Fruit fly (Drosophila melanogaster) whole organism, adult: ENCODE data around the gene clumsy.

ENCODE experiments used
- CG33017 ChIP-seq: fragments of 200-800 bp; sonication (Bioruptor generic); optimal IDR thresholded peaks from 2 replicates; lab custom pipeline; 2018; ENCODE audit warnings: missing biosample characterization, mild to moderate bottlenecking, missing genetic modification characterization, moderate library complexity
- CG5204 ChIP-seq: fragments of 200-800 bp; sonication (Bioruptor generic); optimal IDR thresholded peaks from 2 replicates; lab custom pipeline; 2016; ENCODE audit warnings: missing biosample characterization, missing genetic modification characterization
- cic ChIP-seq: fragments of 200-800 bp; sonication (Bioruptor generic); optimal IDR thresholded peaks from 2 replicates; lab custom pipeline; 2017; ENCODE audit warnings: missing biosample characterization, mild to moderate bottlenecking, missing genetic modification characterization, moderate library complexity
- cnc ChIP-seq, 2 experiments: fragments of >200 bp; optimal IDR thresholded peaks; 2 replicates each; lab custom pipeline; 2017
- kay ChIP-seq: fragments of 200-800 bp; sonication (Bioruptor generic); peaks from one replicate; lab custom pipeline; 2016; ENCODE audit warnings: missing biosample characterization, missing genetic modification characterization, borderline replicate concordance
- ovo ChIP-seq: fragments of 200-800 bp; sonication (Bioruptor generic); optimal IDR thresholded peaks from 2 replicates; lab custom pipeline; 2016; ENCODE audit warnings: missing biosample characterization, missing genetic modification characterization
- pad ChIP-seq: fragments of 200-800 bp; sonication (Bioruptor generic); optimal IDR thresholded peaks from 3 replicates; lab custom pipeline; 2017; ENCODE audit warnings: missing biosample characterization, missing genetic modification characterization, mild to moderate bottlenecking, moderate library complexity, missing genetic modification reagents
- tj ChIP-seq: fragments of 200-800 bp; sonication (Bioruptor generic); optimal IDR thresholded peaks from 3 replicates; lab custom pipeline; 2017; ENCODE audit warnings: missing biosample characterization, mild to moderate bottlenecking, missing genetic modification characterization, moderate library complexity

DNA sequence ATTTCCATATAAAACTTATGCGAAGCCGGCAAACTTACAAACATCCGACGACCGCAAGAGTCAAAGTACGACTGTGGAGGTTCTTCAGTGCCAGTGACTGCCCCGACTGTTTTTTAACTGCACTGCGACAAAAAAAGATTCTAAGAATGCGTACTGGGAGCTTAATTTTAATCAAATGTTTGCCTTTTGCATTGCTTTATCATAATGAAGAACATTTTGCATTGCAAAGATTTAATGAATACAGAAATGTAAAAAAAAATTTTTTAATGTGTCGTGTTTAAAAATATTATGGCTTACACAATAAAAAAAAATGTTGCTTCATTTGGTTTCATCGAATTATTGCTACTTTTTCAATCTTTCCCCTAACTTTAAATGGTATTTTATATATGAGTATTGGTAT, 9.1 kb upstream of the clumsy start:
- TF ChIP-seq ovo (GFP tag; lab: Kevin White, UChicago) (no peak), CG5204 (GFP tag; lab: Kevin White, UChicago) (no peak), tj (GFP tag; lab: Kevin White, UChicago) (no peak), pad (GFP tag; lab: Kevin White, UChicago) (no peak), cic (GFP tag; lab: Kevin White, UChicago) (no peak), cnc (optimal IDR thresholded peaks at IDR 0.05; lab: Kevin White, UChicago) (no peak), kay (GFP tag; lab: Kevin White, UChicago) (no peak), CG33017 (no peak)
